Fruit fly (Drosophila melanogaster): Measurements from ENCODE around the gene CG6865.

The CG6865 gene

dm6 chr3L:18898770-18899278, 35.4 kb downstream of the CG6865 start, which contains the start of gene RpL26 (continued):
- TF ChIP-seq CG8944 (GFP tag; optimal IDR thresholded peaks at IDR 0.05): peak; percentile 86
- peak; percentile 93 for TF ChIP-seq Bgb (GFP tag; IDR thresholded peaks at IDR 0.05; ENCODE audit: partially characterized antibody)
- TF ChIP-seq yki (optimal IDR thresholded peaks at IDR 0.05): no peak
- TF ChIP-seq bcd (GFP tag; optimal IDR thresholded peaks at IDR 0.05): peak; percentile 75
- no peak for TF ChIP-seq Lpt (GFP tag; optimal IDR thresholded peaks at IDR 0.05)
- peak; percentile 90 for TF ChIP-seq pho (GFP tag; optimal IDR thresholded peaks at IDR 0.05)
- TF ChIP-seq az2 (GFP tag; optimal IDR thresholded peaks at IDR 0.05): peak; percentile 53
- peak; percentile 74; the same call in 1 of the 2 replicates for TF ChIP-seq vvl (GFP tag; IDR thresholded peaks at IDR 0.05)
- TF ChIP-seq sima (GFP tag; optimal IDR thresholded peaks at IDR 0.05): peak; percentile 47
- TF ChIP-seq CG12071 (GFP tag; optimal IDR thresholded peaks at IDR 0.05): no peak
- TF ChIP-seq CG34422 (GFP tag; IDR thresholded peaks at IDR 0.05): peak; percentile 72
- no peak for TF ChIP-seq CG30431 (GFP tag; optimal IDR thresholded peaks at IDR 0.05)
- peak; percentile 36 for TF ChIP-seq cwo (GFP tag; optimal IDR thresholded peaks at IDR 0.05)
- TF ChIP-seq emc (GFP tag; optimal IDR thresholded peaks at IDR 0.05): peak; percentile 72
- peak; percentile 48 for TF ChIP-seq CG18011 (GFP tag; optimal IDR thresholded peaks at IDR 0.05)
- 0 out of 3 replicates have a peak, but pooled peaks have one; percentile 63 for TF ChIP-seq otp (GFP tag; IDR thresholded peaks at IDR 0.05)
- TF ChIP-seq Awh (GFP tag; IDR thresholded peaks at IDR 0.05): no peak
- TF ChIP-seq kah (GFP tag; optimal IDR thresholded peaks at IDR 0.05): peak; percentile 28
- TF ChIP-seq Ets97D (GFP tag; optimal IDR thresholded peaks at IDR 0.05): peak; percentile 99
- no peak for TF ChIP-seq onecut (GFP tag; IDR thresholded peaks at IDR 0.05)
- peak; percentile 76 for TF ChIP-seq CG17829 (tag; optimal IDR thresholded peaks at IDR 0.05)
- TF ChIP-seq gcm2 (GFP tag; optimal IDR thresholded peaks at IDR 0.05): peak; percentile 24
- TF ChIP-seq CG1792 (GFP tag; optimal IDR thresholded peaks at IDR 0.05): peak; percentile 53
- TF ChIP-seq sens (GFP tag): peak; percentile 97
- no peak; the same call in 1 of the 2 replicates for TF ChIP-seq Oaz (GFP tag; IDR thresholded peaks at IDR 0.05)
- TF ChIP-seq CG5245 (GFP tag; optimal IDR thresholded peaks at IDR 0.05): peak; percentile 11
- TF ChIP-seq Dip2 (GFP tag; IDR thresholded peaks at IDR 0.05): no peak
- TF ChIP-seq CG3281 (GFP tag; optimal IDR thresholded peaks at IDR 0.05): peak; percentile 72
- TF ChIP-seq tin (GFP tag; optimal IDR thresholded peaks at IDR 0.05): peak; percentile 61
- peak; percentile 67 for TF ChIP-seq caup (GFP tag; optimal IDR thresholded peaks at IDR 0.05; ENCODE audit: severe bottlenecking)
- peak; percentile 54; the same call in 1 of the 2 replicates for TF ChIP-seq Rx (GFP tag; IDR thresholded peaks at IDR 0.05)
- TF ChIP-seq oc (tag; optimal IDR thresholded peaks at IDR 0.05): no peak
- TF ChIP-seq HLHmδ (GFP tag; optimal IDR thresholded peaks at IDR 0.05): no peak
- peak; percentile 71 for TF ChIP-seq CG32532 (GFP tag; IDR thresholded peaks at IDR 0.05)
- TF ChIP-seq Hr78 (GFP tag; optimal IDR thresholded peaks at IDR 0.05): no peak
- no peak for TF ChIP-seq kni (GFP tag; optimal IDR thresholded peaks at IDR 0.05)
- no peak for TF ChIP-seq Sox100B (GFP tag; optimal IDR thresholded peaks at IDR 0.05)
- no peak for TF ChIP-seq sc (optimal IDR thresholded peaks at IDR 0.05)
- peak; percentile 44 for TF ChIP-seq sc (GFP tag; optimal IDR thresholded peaks at IDR 0.05)
- TF ChIP-seq HLH3B (GFP tag; IDR thresholded peaks at IDR 0.05): 0 out of 2 replicates have a peak, but pooled peaks have one; percentile 36
- TF ChIP-seq sr (GFP tag; IDR thresholded peaks at IDR 0.05): no peak
- no peak for TF ChIP-seq CG2199 (GFP tag; IDR thresholded peaks at IDR 0.05)
- peak in 1 of 2 experiments; percentile 35 for TF ChIP-seq Eip74EF (GFP tag; optimal IDR thresholded peaks at IDR 0.05)
- peak; percentile 65 for TF ChIP-seq schlank (tag; optimal IDR thresholded peaks at IDR 0.05)
- TF ChIP-seq CG3995 (GFP tag; optimal IDR thresholded peaks at IDR 0.05): peak; percentile 85
- no peak; the same call in 2 of the 3 replicates for TF ChIP-seq tgo (GFP tag; IDR thresholded peaks at IDR 0.05)
- TF ChIP-seq ase (GFP tag; IDR thresholded peaks at IDR 0.05): peak; percentile 54; the same call in 1 of the 3 replicates
- peak; percentile 80 for TF ChIP-seq phol (tag; optimal IDR thresholded peaks at IDR 0.05)
- TF ChIP-seq CG42726 (GFP tag; IDR thresholded peaks at IDR 0.05; ENCODE audit: partially characterized antibody): no peak; the same call in none of the 2 replicates
- TF ChIP-seq slbo (GFP tag; IDR thresholded peaks at IDR 0.05): peak; percentile 80
- peak; percentile 68 for TF ChIP-seq Meics (GFP tag; optimal IDR thresholded peaks at IDR 0.05)
